Worm (Caenorhabditis elegans): Measurements from ENCODE around the gene amt-2.
A peak's percentile ranks its signal among the peaks of the same experiment; 100 is the strongest.

amt-2 gene

ce11 chrIV:13089671-13090242 is 47.6 kb downstream of the amt-2 start:
- TF ChIP-seq aly-2 (tag; optimal IDR thresholded peaks at IDR 0.05) (no peak), hpl-2 (GFP tag; optimal IDR thresholded peaks at IDR 0.05) (no peak), alr-1 (tag; optimal IDR thresholded peaks at IDR 0.05; ENCODE audit: borderline replicate concordance) (no peak), F16B12.6 (tag; optimal IDR thresholded peaks at IDR 0.05) (no peak), nhr-77 (tag; optimal IDR thresholded peaks at IDR 0.05) (no peak), unc-130 (tag; optimal IDR thresholded peaks at IDR 0.05) (no peak), sptf-1 (tag; optimal IDR thresholded peaks at IDR 0.05) (no peak), nhr-90 (tag; optimal IDR thresholded peaks at IDR 0.05; ENCODE audit: poor library complexity) (no peak), mab-9 (GFP tag; IDR thresholded peaks at IDR 0.05) (no peak), isw-1 (GFP tag; IDR thresholded peaks at IDR 0.05) (no peak), nhr-71 (tag; optimal IDR thresholded peaks at IDR 0.05) (no peak), nhr-19 (GFP tag; conservative IDR thresholded peaks at IDR 0.05) (no peak), tlp-1 (tag; optimal IDR thresholded peaks at IDR 0.05) (no peak), irx-1 (tag; optimal IDR thresholded peaks at IDR 0.05) (no peak), vab-15 (tag; optimal IDR thresholded peaks at IDR 0.05) (no peak), egl-13 (tag; optimal IDR thresholded peaks at IDR 0.05) (no peak), nhr-12 (tag; optimal IDR thresholded peaks at IDR 0.05) (no peak), aha-1 (tag; optimal IDR thresholded peaks at IDR 0.05) (no peak), C04F5.9 (tag; optimal IDR thresholded peaks at IDR 0.05) (no peak), nhr-76 (tag; optimal IDR thresholded peaks at IDR 0.05) (no peak)

- no peak for TF ChIP-seq ztf-4 (tag; optimal IDR thresholded peaks at IDR 0.05)
- TF ChIP-seq efl-3 (GFP tag; optimal IDR thresholded peaks at IDR 0.05): no peak
- TF ChIP-seq vab-15 (tag; optimal IDR thresholded peaks at IDR 0.05): no peak
- no peak for TF ChIP-seq hpl-2 (GFP tag; optimal IDR thresholded peaks at IDR 0.05)
- no peak for TF ChIP-seq grh-1 (GFP tag; IDR thresholded peaks at IDR 0.05)
- no peak for TF ChIP-seq zag-1 (tag; optimal IDR thresholded peaks at IDR 0.05)
- TF ChIP-seq nhr-85 (tag): no peak
- TF ChIP-seq lin-13 (GFP tag; optimal IDR thresholded peaks at IDR 0.05): no peak
- TF ChIP-seq ets-5 (GFP tag; IDR thresholded peaks at IDR 0.05): no peak
- no peak for TF ChIP-seq mep-1 (tag; optimal IDR thresholded peaks at IDR 0.05)
- no peak for TF ChIP-seq jun-1 (tag; optimal IDR thresholded peaks at IDR 0.05)
- no peak for TF ChIP-seq ceh-8 (GFP tag; optimal IDR thresholded peaks at IDR 0.05)
Observed at ce11 chrIV:13090967-13091366, 48.8 kb downstream of the amt-2 start, which contains the start of gene col-132. Gene col-132, minus strand, starts transcription at chrIV:13091067.

DNA sequence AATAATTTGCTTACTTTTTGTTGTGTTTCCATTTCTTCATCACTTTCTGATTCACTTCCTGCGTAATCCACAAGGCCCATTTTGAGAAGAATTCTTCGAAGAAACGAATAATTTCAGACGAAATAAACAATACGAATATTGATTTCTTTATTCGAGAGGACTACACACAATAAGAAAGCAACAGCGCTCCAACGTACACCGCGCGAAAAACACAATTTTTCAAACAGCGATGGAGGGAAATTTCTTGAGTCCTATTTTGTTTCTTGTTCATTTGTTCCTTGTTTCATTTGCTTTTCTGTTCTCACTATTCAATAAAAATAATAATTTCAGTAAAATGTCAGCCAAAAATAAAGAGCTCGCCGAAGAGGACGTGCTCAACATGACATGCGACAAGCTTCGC is 51.5 kb downstream of the amt-2 start, which contains the start of the genes prcc-1 and C39E9.12:
Gene prcc-1 (minus strand): TSS at position 119 of the 400 bp plus-strand sequence.
Gene C39E9.12 (plus strand): TSS at position 331 of the 400 bp plus-strand sequence.
- TF ChIP-seq ceh-90 (tag; optimal IDR thresholded peaks at IDR 0.05): no peak
- TF ChIP-seq lin-39 (tag; optimal IDR thresholded peaks at IDR 0.05): no peak
- TF ChIP-seq C16A3.4 (tag; optimal IDR thresholded peaks at IDR 0.05): peak; percentile 85
- no peak for TF ChIP-seq hlh-4 (tag; optimal IDR thresholded peaks at IDR 0.05)
- TF ChIP-seq nhr-90 (tag; optimal IDR thresholded peaks at IDR 0.05; ENCODE audit: poor library complexity): no peak
- TF ChIP-seq jun-1 (tag; optimal IDR thresholded peaks at IDR 0.05): peak; percentile 40
- peak; percentile 73 for TF ChIP-seq unc-130 (tag; optimal IDR thresholded peaks at IDR 0.05)
- TF ChIP-seq nhr-71 (tag; optimal IDR thresholded peaks at IDR 0.05): peak; percentile 73
- TF ChIP-seq tbx-2 (tag; optimal IDR thresholded peaks at IDR 0.05): peak; percentile 37
- TF ChIP-seq mef-2 (tag; optimal IDR thresholded peaks at IDR 0.05): no peak
- no peak for TF ChIP-seq ceh-63 (GFP tag; optimal IDR thresholded peaks at IDR 0.05)
- TF ChIP-seq irx-1 (tag; optimal IDR thresholded peaks at IDR 0.05): no peak
- no peak for TF ChIP-seq egl-13 (tag; optimal IDR thresholded peaks at IDR 0.05)
- no peak for TF ChIP-seq ztf-4 (tag; optimal IDR thresholded peaks at IDR 0.05)
- TF ChIP-seq isw-1 (GFP tag; IDR thresholded peaks at IDR 0.05): no peak; the same call in 1 of the 2 replicates
- TF ChIP-seq nhr-76 (tag; optimal IDR thresholded peaks at IDR 0.05): no peak
- peak; percentile 10 for TF ChIP-seq lir-3 (tag; optimal IDR thresholded peaks at IDR 0.05; ENCODE audit: poor library complexity)
- TF ChIP-seq hlh-17 (GFP tag; optimal IDR thresholded peaks at IDR 0.05; ENCODE audit: borderline replicate concordance): no peak
- TF ChIP-seq fkh-4 (tag; optimal IDR thresholded peaks at IDR 0.05; ENCODE audit: borderline replicate concordance): no peak
- no peak for TF ChIP-seq aly-2 (tag; optimal IDR thresholded peaks at IDR 0.05)
- TF ChIP-seq unc-86 (tag; optimal IDR thresholded peaks at IDR 0.05): peak; percentile 37
- no peak for TF ChIP-seq blmp-1 (tag; optimal IDR thresholded peaks at IDR 0.05)
- no peak for TF ChIP-seq C34B4.2 (tag; optimal IDR thresholded peaks at IDR 0.05)
- no peak for TF ChIP-seq fkh-10 (GFP tag; optimal IDR thresholded peaks at IDR 0.05)
- TF ChIP-seq nhr-237 (tag; optimal IDR thresholded peaks at IDR 0.05): no peak
- TF ChIP-seq efl-1 (optimal IDR thresholded peaks at IDR 0.05): peak; percentile 93 to 94
- peak; percentile 92 to 99 for TF ChIP-seq efl-1 (GFP tag; optimal IDR thresholded peaks at IDR 0.05 in 1 of 2)
- TF ChIP-seq lin-15B (tag; optimal IDR thresholded peaks at IDR 0.05): peak; percentile 84
- TF ChIP-seq nhr-12 (tag; optimal IDR thresholded peaks at IDR 0.05): no peak
- TF ChIP-seq unc-62 (GFP tag; optimal IDR thresholded peaks at IDR 0.05): no peak

Data from whole organism, L1 larva.